Worm (Caenorhabditis elegans): ENCODE results near the gene moa-2.

moa-2 gene

DNA sequence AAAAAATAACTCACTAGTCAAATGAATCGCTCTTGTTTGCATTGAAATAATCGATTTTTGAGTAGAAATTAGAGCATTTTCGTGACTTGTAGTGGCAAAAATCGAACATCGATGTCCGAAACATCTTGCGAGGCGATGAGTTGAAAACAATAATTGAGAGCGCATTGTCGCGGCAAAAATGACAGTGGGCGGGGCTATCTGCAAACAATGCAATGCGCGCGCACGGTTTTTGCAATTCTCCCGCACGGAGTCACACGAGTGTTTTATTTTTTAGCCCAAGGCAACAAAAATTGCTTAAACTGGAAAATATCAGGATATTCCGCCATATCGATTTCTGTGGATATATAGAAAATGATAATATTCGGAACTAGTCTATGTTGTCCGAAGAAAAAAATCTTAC is 9.7 kb upstream of the moa-2 start, which contains the start of gene B0495.9:
B0495.9 (minus strand) TSS at position 171 of the 400 bp plus-strand sequence.
- TF ChIP-seq sdz-38 (tag; optimal IDR thresholded peaks at IDR 0.05): no peak
- peak; percentile 44; the same call in 1 of the 2 replicates for TF ChIP-seq nfyb-1 (GFP tag; IDR thresholded peaks at IDR 0.05)
- TF ChIP-seq dpl-1 (GFP tag; optimal IDR thresholded peaks at IDR 0.05): no peak
- no peak for TF ChIP-seq cebp-1 (GFP tag; IDR thresholded peaks at IDR 0.05)
- peak; percentile 63 for TF ChIP-seq cebp-1 (tag; optimal IDR thresholded peaks at IDR 0.05)
- TF ChIP-seq zim-3 (tag; optimal IDR thresholded peaks at IDR 0.05): no peak
- no peak for TF ChIP-seq mes-4 (tag; optimal IDR thresholded peaks at IDR 0.05)
- no peak for TF ChIP-seq nhr-179 (tag; optimal IDR thresholded peaks at IDR 0.05)
- no peak for TF ChIP-seq D2030.7 (GFP tag; IDR thresholded peaks at IDR 0.05)
- TF ChIP-seq ceh-100 (GFP tag; IDR thresholded peaks at IDR 0.05): peak; percentile 42
- TF ChIP-seq bed-1 (GFP tag; IDR thresholded peaks at IDR 0.05): no peak
- no peak for TF ChIP-seq F22D6.2 (tag; optimal IDR thresholded peaks at IDR 0.05)
- TF ChIP-seq akir-1 (GFP tag; optimal IDR thresholded peaks at IDR 0.05): no peak
- no peak for TF ChIP-seq lsy-27 (tag; optimal IDR thresholded peaks at IDR 0.05; ENCODE audit: borderline replicate concordance, insufficient read depth)
- no peak for TF ChIP-seq ceh-91 (GFP tag; IDR thresholded peaks at IDR 0.05)
- TF ChIP-seq F57C9.4 (tag; optimal IDR thresholded peaks at IDR 0.05): no peak
- no peak for TF ChIP-seq Y56A3A.18 (GFP tag; IDR thresholded peaks at IDR 0.05)
- no peak for TF ChIP-seq snpc-1.3 (tag; optimal IDR thresholded peaks at IDR 0.05; ENCODE audit: insufficient read depth)
- peak; percentile 63 for TF ChIP-seq mcd-1 (GFP tag; IDR thresholded peaks at IDR 0.05)
- no peak for TF ChIP-seq bed-2 (GFP tag; IDR thresholded peaks at IDR 0.05)
- no peak for TF ChIP-seq ets-4 (GFP tag; optimal IDR thresholded peaks at IDR 0.05)
- TF ChIP-seq lag-1 (GFP tag; IDR thresholded peaks at IDR 0.05): no peak
- TF ChIP-seq B0019.2 (GFP tag; conservative IDR thresholded peaks at IDR 0.05): no peak
- TF ChIP-seq Y79H2A.3 (GFP tag; conservative IDR thresholded peaks at IDR 0.05): no peak
- no peak for TF ChIP-seq hrde-1 (tag; optimal IDR thresholded peaks at IDR 0.05; ENCODE audit: borderline replicate concordance)
- peak; percentile 19 for TF ChIP-seq K12H6.12 (tag; optimal IDR thresholded peaks at IDR 0.05)
- no peak for TF ChIP-seq T07F8.4 (tag; optimal IDR thresholded peaks at IDR 0.05)
- no peak for TF ChIP-seq aptf-2 (GFP tag; conservative IDR thresholded peaks at IDR 0.05)
- TF ChIP-seq tbx-9 (tag; optimal IDR thresholded peaks at IDR 0.05; ENCODE audit: borderline replicate concordance): no peak
- TF ChIP-seq F52B5.7 (tag; optimal IDR thresholded peaks at IDR 0.05): peak; percentile 19
- no peak for TF ChIP-seq snpc-3.4 (tag; optimal IDR thresholded peaks at IDR 0.05)
- TF ChIP-seq fkh-3 (tag; optimal IDR thresholded peaks at IDR 0.05): no peak
- TF ChIP-seq ztf-18 (tag; optimal IDR thresholded peaks at IDR 0.05): peak; percentile 49
- no peak for TF ChIP-seq egl-44 (GFP tag; IDR thresholded peaks at IDR 0.05)
- no peak for TF ChIP-seq nfya-2 (GFP tag; IDR thresholded peaks at IDR 0.05)
- no peak for TF ChIP-seq mxl-1 (tag; optimal IDR thresholded peaks at IDR 0.05)
- TF ChIP-seq B0035.1 (tag; optimal IDR thresholded peaks at IDR 0.05): no peak
- TF ChIP-seq ekl-4 (GFP tag; IDR thresholded peaks at IDR 0.05): no peak
- no peak for TF ChIP-seq C06A6.2 (GFP tag; conservative IDR thresholded peaks at IDR 0.05)
- TF ChIP-seq let-607 (tag; optimal IDR thresholded peaks at IDR 0.05): no peak
- peak; percentile 40 for TF ChIP-seq die-1 (tag; optimal IDR thresholded peaks at IDR 0.05)
- no peak for TF ChIP-seq F33H1.4 (GFP tag; IDR thresholded peaks at IDR 0.05)
- TF ChIP-seq F49E8.2 (tag; optimal IDR thresholded peaks at IDR 0.05; ENCODE audit: insufficient read depth): peak; percentile 32
- no peak for TF ChIP-seq hlh-26 (GFP tag; conservative IDR thresholded peaks at IDR 0.05)
- TF ChIP-seq mel-28 (tag; optimal IDR thresholded peaks at IDR 0.05; ENCODE audit: borderline replicate concordance): no peak
- TF ChIP-seq him-1 (tag; optimal IDR thresholded peaks at IDR 0.05): peak; percentile 26
- no peak for TF ChIP-seq aptf-3 (GFP tag; IDR thresholded peaks at IDR 0.05)
- TF ChIP-seq ztf-3 (GFP tag; optimal IDR thresholded peaks at IDR 0.05): no peak
- TF ChIP-seq lin-26 (GFP tag; IDR thresholded peaks at IDR 0.05): no peak
